Worm (Caenorhabditis elegans) whole organism, L3 larva: ENCODE measurements around the gene C35A5.6.

ENCODE experiments used
- ceh-82 ChIP-seq: fragments of 150-350 bp; optimal IDR thresholded peaks from 2 replicates; lab custom pipeline; 2014; ENCODE audit warnings: missing biosample characterization, missing genetic modification characterization
- ceh-9 ChIP-seq: sonication (generic microtip); optimal IDR thresholded peaks from 2 replicates; lab custom pipeline; 2018; ENCODE audit warnings: missing biosample characterization, missing genetic modification characterization
- nhr-25 ChIP-seq: sonication (generic microtip); optimal IDR thresholded peaks from 2 replicates; lab custom pipeline; 2017; ENCODE audit warnings: missing biosample characterization, missing genetic modification characterization
- nhr-28 ChIP-seq: fragments of 150-350 bp; optimal IDR thresholded peaks from 2 replicates; lab custom pipeline; 2014; ENCODE audit warnings: missing biosample characterization, missing genetic modification characterization
- pha-4 ChIP-seq: fragments of 150-350 bp; optimal IDR thresholded peaks from 2 replicates; lab custom pipeline; 2014; ENCODE audit warnings: missing biosample characterization, missing genetic modification reagents, missing genetic modification characterization
- pqm-1 ChIP-seq: fragments of 150-350 bp; optimal IDR thresholded peaks from 2 replicates; lab custom pipeline; 2017; ENCODE audit warnings: missing biosample characterization, missing genetic modification characterization, inconsistent platforms
- ztf-4 ChIP-seq: fragments of 150-350 bp; optimal IDR thresholded peaks from 2 replicates; lab custom pipeline; 2014; ENCODE audit warnings: missing biosample characterization, missing genetic modification characterization

- no peak for TF ChIP-seq ceh-9 (tag; lab: Kevin White, UChicago)
- no peak for TF ChIP-seq ztf-4 (tag; lab: Kevin White, UChicago)
- TF ChIP-seq ceh-82 (tag; lab: Kevin White, UChicago), result no peak
- TF ChIP-seq nhr-28 (tag; lab: Kevin White, UChicago), result no peak
- TF ChIP-seq pqm-1 (tag; lab: Kevin White, UChicago), result no peak
- TF ChIP-seq nhr-25, result no peak
- TF ChIP-seq pha-4 (tag; lab: Kevin White, UChicago), result no peak
Observed at ce11 chrV:10460685-10461084, 48.3 kb upstream of the C35A5.6 start.
